Worm (Caenorhabditis elegans) whole organism, young adult: Measurements from ENCODE around the gene vars-1.

Experiments used
- ama-1 ChIP-seq, 3 experiments: fragments of 150-350 bp in 1 of 3; sonication (generic microtip) in 2 of 3; optimal IDR thresholded peaks; 2 replicates each; lab custom pipeline; 2014 to 2018; ENCODE audit warnings: missing biosample characterization in 2 of 3, missing genetic modification characterization in 2 of 3, missing genetic modification reagents in 2 of 3
- sea-2 ChIP-seq: fragments of 200-800 bp; sonication (Bioruptor generic); IDR thresholded peaks from 2 replicates; pipeline ENCODE4 v1.3.6; 2022; ENCODE audit warnings: missing genetic modification characterization, missing compliant biosample characterization

DNA sequence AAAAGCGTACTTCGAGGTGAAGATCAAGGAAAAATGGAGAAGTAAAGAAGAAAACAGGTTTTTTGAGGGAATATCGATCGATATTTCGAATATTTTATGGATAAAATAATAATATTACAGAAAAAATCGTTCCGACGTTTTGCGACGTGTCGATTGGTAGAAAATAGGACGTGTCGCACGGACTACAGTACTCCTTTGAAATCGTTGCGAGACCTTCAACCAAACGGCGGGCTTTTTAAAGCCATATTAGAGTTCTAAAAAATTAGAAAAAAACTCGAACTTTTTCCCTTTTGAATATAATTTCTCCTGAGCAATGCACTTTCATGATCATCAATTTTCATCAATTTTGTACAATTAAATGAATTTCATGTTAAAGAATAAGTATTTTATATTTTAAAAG, 21.1 kb upstream of the vars-1 start, which contains the start of gene Y97E10AR.4:
- no peak for TF ChIP-seq sea-2 (GFP tag; lab: Robert Waterston, UW)
- TF ChIP-seq ama-1 (optimal IDR thresholded peaks at IDR 0.05; lab: Kevin White, UChicago): no peak
- no peak for TF ChIP-seq ama-1 (GFP tag; optimal IDR thresholded peaks at IDR 0.05; lab: Kevin White, UChicago)
